Worm (Caenorhabditis elegans) whole organism, young adult: ENCODE measurements around the gene ifa-4.

ENCODE experiments used
- F10E7.11 ChIP-seq: sonication (generic microtip); optimal IDR thresholded peaks from 2 replicates; lab custom pipeline; 2017; ENCODE audit warnings: mild to moderate bottlenecking, missing genetic modification characterization, moderate library complexity, missing compliant biosample characterization
- F33H1.4 ChIP-seq: fragments of 200-800 bp; sonication (Bioruptor generic); IDR thresholded peaks from 2 replicates; pipeline ENCODE4 v1.3.6; 2022; ENCODE audit warnings: missing genetic modification reagents, missing genetic modification characterization, missing compliant biosample characterization
- ama-1 ChIP-seq, 3 experiments: fragments of 150-350 bp in 1 of 3; sonication (generic microtip) in 2 of 3; optimal IDR thresholded peaks; 2 replicates each; lab custom pipeline; 2014 to 2018; ENCODE audit warnings: missing biosample characterization in 2 of 3, missing genetic modification characterization in 2 of 3, missing genetic modification reagents in 2 of 3
- attf-5 ChIP-seq: fragments of 200-800 bp; sonication (Bioruptor generic); optimal IDR thresholded peaks from 2 replicates; lab custom pipeline; 2018; ENCODE audit warnings: mild to moderate bottlenecking, missing genetic modification characterization, missing compliant biosample characterization
- ccch-3 ChIP-seq: fragments of 200-800 bp; sonication (Bioruptor generic); optimal IDR thresholded peaks from 2 replicates; lab custom pipeline; 2018; ENCODE audit warnings: mild to moderate bottlenecking, missing genetic modification characterization, missing compliant biosample characterization
- dpl-1 ChIP-seq: fragments of 150-350 bp; optimal IDR thresholded peaks from 2 replicates; lab custom pipeline; 2014; ENCODE audit warnings: missing biosample characterization, missing genetic modification reagents, missing genetic modification characterization
- efl-1 ChIP-seq: fragments of 150-350 bp; optimal IDR thresholded peaks from 2 replicates; lab custom pipeline; 2014; ENCODE audit warnings: missing biosample characterization, missing genetic modification reagents, missing genetic modification characterization
- ets-4 ChIP-seq: fragments of 200-800 bp; sonication (Bioruptor generic); optimal IDR thresholded peaks from 2 replicates; lab custom pipeline; 2018; ENCODE audit warnings: mild to moderate bottlenecking, missing genetic modification characterization, missing compliant biosample characterization
- lsy-27 ChIP-seq: sonication (generic microtip); optimal IDR thresholded peaks from 2 replicates; lab custom pipeline; 2017; ENCODE audit warnings: missing genetic modification characterization, mild to moderate bottlenecking, missing compliant biosample characterization, antibody characterized with exemption, missing genotype, borderline replicate concordance; ENCODE audit not compliant: insufficient read depth
- nhr-120 ChIP-seq: fragments of 200-800 bp; sonication (Bioruptor generic); IDR thresholded peaks from 2 replicates; pipeline ENCODE4 v1.3.6; 2022; ENCODE audit warnings: missing genetic modification characterization, missing compliant biosample characterization
- pbrm-1 ChIP-seq: fragments of 200-800 bp; sonication (Bioruptor generic); IDR thresholded peaks from 2 replicates; pipeline ENCODE4 v1.3.6; 2022; ENCODE audit warnings: missing genetic modification reagents, missing genetic modification characterization, missing compliant biosample characterization
- sea-2 ChIP-seq: fragments of 200-800 bp; sonication (Bioruptor generic); IDR thresholded peaks from 2 replicates; pipeline ENCODE4 v1.3.6; 2022; ENCODE audit warnings: missing genetic modification characterization, missing compliant biosample characterization
- snpc-1.1 ChIP-seq: sonication (generic microtip); optimal IDR thresholded peaks from 2 replicates; lab custom pipeline; 2017; ENCODE audit warnings: missing genetic modification characterization, mild to moderate bottlenecking, missing compliant biosample characterization, antibody characterized with exemption, moderate library complexity, missing genotype, missing genetic modification reagents; ENCODE audit not compliant: insufficient read depth
- snpc-4 ChIP-seq, 5 experiments: fragments of 150-350 bp in 1 of 5; sonication (generic microtip) in 4 of 5; optimal IDR thresholded peaks; 2 replicates each; lab custom pipeline; 2014 to 2018; ENCODE audit warnings: missing genetic modification characterization in 5 of 5, missing biosample characterization in 3 of 5, antibody characterized with exemption in 2 of 5, mild to moderate bottlenecking in 2 of 5, missing compliant biosample characterization in 2 of 5, missing genotype in 2 of 5, moderate library complexity in 2 of 5, missing genetic modification reagents in 1 of 5

- no peak for TF ChIP-seq nhr-120 (GFP tag; lab: Robert Waterston, UW)
- TF ChIP-seq snpc-4 (GFP tag; optimal IDR thresholded peaks at IDR 0.05; lab: Kevin White, UChicago) = no peak
- TF ChIP-seq snpc-4 (tag; optimal IDR thresholded peaks at IDR 0.05; lab: Kevin White, UChicago) = no peak
- no peak for TF ChIP-seq ets-4
- TF ChIP-seq attf-5 (GFP tag; lab: Kevin White, UChicago) = no peak
- no peak for TF ChIP-seq F10E7.11 (tag; lab: Kevin White, UChicago)
- no peak for TF ChIP-seq F33H1.4 (GFP tag; lab: Robert Waterston, UW)
- no peak for TF ChIP-seq lsy-27 (tag; lab: Kevin White, UChicago)
- no peak for TF ChIP-seq pbrm-1
- no peak for TF ChIP-seq dpl-1 (GFP tag; lab: Kevin White, UChicago)
- no peak for TF ChIP-seq ama-1 (optimal IDR thresholded peaks at IDR 0.05; lab: Kevin White, UChicago)
- TF ChIP-seq ama-1 (GFP tag; optimal IDR thresholded peaks at IDR 0.05; lab: Kevin White, UChicago) = no peak
- TF ChIP-seq snpc-1.1 = no peak
- no peak for TF ChIP-seq sea-2 (GFP tag; lab: Robert Waterston, UW)
- TF ChIP-seq efl-1 (GFP tag; lab: Kevin White, UChicago) = no peak
- no peak for TF ChIP-seq ccch-3 (GFP tag; lab: Kevin White, UChicago)
These were observed 30.1 kb downstream of the ifa-4 start, which contains the start of gene arrd-23 for ce11 chrX:4885651-4886050.
